Worm (Caenorhabditis elegans) whole organism, mixed stage, embryonic: ENCODE measurements around the gene asns-1.

ENCODE experiments used
- M03D4.4 ChIP-seq: sonication (generic microtip); optimal IDR thresholded peaks from 2 replicates; lab custom pipeline; 2017; ENCODE audit warnings: mild to moderate bottlenecking, missing genetic modification characterization, missing compliant biosample characterization
- bed-3 ChIP-seq: fragments of 200-800 bp; sonication (Bioruptor generic); optimal IDR thresholded peaks from 3 replicates; lab custom pipeline; 2018; ENCODE audit warnings: mild to moderate bottlenecking, missing genetic modification characterization, moderate library complexity, missing compliant biosample characterization
- blmp-1 ChIP-seq: fragments of 150-350 bp; optimal IDR thresholded peaks from 2 replicates; lab custom pipeline; 2014; ENCODE audit warnings: missing biosample characterization, missing genetic modification characterization
- ceh-39 ChIP-seq: fragments of 150-350 bp; optimal IDR thresholded peaks from 2 replicates; lab custom pipeline; 2014; ENCODE audit warnings: missing biosample characterization, missing genetic modification characterization
- ceh-43 ChIP-seq: fragments of 200-800 bp; sonication (Bioruptor generic); optimal IDR thresholded peaks from 2 replicates; lab custom pipeline; 2018; ENCODE audit warnings: mild to moderate bottlenecking, missing genetic modification characterization, moderate library complexity, missing compliant biosample characterization
- ceh-83 ChIP-seq: fragments of 200-800 bp; sonication (Bioruptor generic); optimal IDR thresholded peaks from 2 replicates; lab custom pipeline; 2018; ENCODE audit warnings: mild to moderate bottlenecking, missing genetic modification characterization, missing compliant biosample characterization
- ces-1 ChIP-seq: fragments of 150-350 bp; optimal IDR thresholded peaks from 2 replicates; lab custom pipeline; 2014; ENCODE audit warnings: missing biosample characterization, missing genetic modification reagents, missing genetic modification characterization
- cnd-1 ChIP-seq: fragments of 200-800 bp; sonication (Bioruptor generic); optimal IDR thresholded peaks from 2 replicates; lab custom pipeline; 2018; ENCODE audit warnings: mild to moderate bottlenecking, missing genetic modification characterization, missing compliant biosample characterization
- drap-1 ChIP-seq: fragments of 200-800 bp; sonication (Bioruptor generic); optimal IDR thresholded peaks from 3 replicates; lab custom pipeline; 2018; ENCODE audit warnings: mild to moderate bottlenecking, missing genetic modification characterization, missing compliant biosample characterization
- elt-1 ChIP-seq: sonication (generic microtip); optimal IDR thresholded peaks from 2 replicates; lab custom pipeline; 2017; ENCODE audit warnings: missing genetic modification characterization, mild to moderate bottlenecking, missing compliant biosample characterization, antibody characterized with exemption, moderate library complexity, borderline replicate concordance; ENCODE audit not compliant: insufficient read depth
- elt-3 ChIP-seq: fragments of 150-350 bp; optimal IDR thresholded peaks from 2 replicates; lab custom pipeline; 2014; ENCODE audit warnings: missing biosample characterization, missing genetic modification characterization
- flh-1 ChIP-seq: fragments of 200-800 bp; sonication (Bioruptor generic); optimal IDR thresholded peaks from 2 replicates; lab custom pipeline; 2018; ENCODE audit warnings: mild to moderate bottlenecking, missing genetic modification characterization, moderate library complexity, missing compliant biosample characterization
- ham-2 ChIP-seq: fragments of 200-800 bp; sonication (Bioruptor generic); optimal IDR thresholded peaks from 2 replicates; lab custom pipeline; 2018; ENCODE audit warnings: mild to moderate bottlenecking, missing genetic modification characterization, missing compliant biosample characterization
- hlh-1 ChIP-seq: fragments of 150-350 bp; optimal IDR thresholded peaks from 2 replicates; lab custom pipeline; 2014; ENCODE audit warnings: missing biosample characterization, missing genetic modification reagents, missing genetic modification characterization
- lin-13 ChIP-seq: fragments of 150-350 bp; optimal IDR thresholded peaks from 2 replicates; lab custom pipeline; 2014; ENCODE audit warnings: missing biosample characterization, missing genetic modification characterization
- lin-32 ChIP-seq: fragments of 200-800 bp; sonication (Bioruptor generic); optimal IDR thresholded peaks from 2 replicates; lab custom pipeline; 2018; ENCODE audit warnings: mild to moderate bottlenecking, missing genetic modification characterization, missing compliant biosample characterization
- lsy-2 ChIP-seq: fragments of 150-350 bp; optimal IDR thresholded peaks from 2 replicates; lab custom pipeline; 2014; ENCODE audit warnings: missing biosample characterization, missing genetic modification characterization
- mab-5 ChIP-seq: fragments of 150-350 bp; optimal IDR thresholded peaks from 2 replicates; lab custom pipeline; 2014; ENCODE audit warnings: missing biosample characterization, missing genetic modification characterization
- mep-1 ChIP-seq: fragments of 150-350 bp; optimal IDR thresholded peaks from 2 replicates; lab custom pipeline; 2017; ENCODE audit warnings: missing biosample characterization, missing genetic modification reagents, missing genetic modification characterization, inconsistent platforms
- mls-2 ChIP-seq: sonication (generic microtip); optimal IDR thresholded peaks from 2 replicates; lab custom pipeline; 2016; ENCODE audit warnings: mild to moderate bottlenecking, missing genetic modification characterization, moderate library complexity, missing compliant biosample characterization
- nhr-12 ChIP-seq: fragments of 150-350 bp; optimal IDR thresholded peaks from 2 replicates; lab custom pipeline; 2014; ENCODE audit warnings: missing biosample characterization, missing genetic modification characterization
- nhr-2 ChIP-seq: fragments of 150-350 bp; optimal IDR thresholded peaks from 2 replicates; lab custom pipeline; 2014; ENCODE audit warnings: missing biosample characterization, missing genetic modification characterization
- nhr-237 ChIP-seq: fragments of 150-350 bp; optimal IDR thresholded peaks from 2 replicates; lab custom pipeline; 2014; ENCODE audit warnings: missing biosample characterization, missing genetic modification characterization
- nhr-28 ChIP-seq: fragments of 150-350 bp; optimal IDR thresholded peaks from 2 replicates; lab custom pipeline; 2014; ENCODE audit warnings: missing biosample characterization, missing genetic modification characterization
- nhr-76 ChIP-seq: sonication (generic microtip); optimal IDR thresholded peaks from 2 replicates; lab custom pipeline; 2017; ENCODE audit warnings: missing biosample characterization, missing genetic modification characterization
- pha-4 ChIP-seq: fragments of 150-350 bp; optimal IDR thresholded peaks from 2 replicates; lab custom pipeline; 2018; ENCODE audit warnings: missing biosample characterization, missing genetic modification reagents, missing genetic modification characterization
- sem-2 ChIP-seq: fragments of 200-800 bp; sonication (Bioruptor generic); optimal IDR thresholded peaks from 2 replicates; lab custom pipeline; 2018; ENCODE audit warnings: mild to moderate bottlenecking, missing genetic modification characterization, missing compliant biosample characterization
- snpc-4 ChIP-seq: fragments of 150-350 bp; optimal IDR thresholded peaks from 2 replicates; lab custom pipeline; 2014; ENCODE audit warnings: missing biosample characterization, missing genetic modification characterization
- sptf-1 ChIP-seq: sonication (generic microtip); optimal IDR thresholded peaks from 2 replicates; lab custom pipeline; 2017; ENCODE audit warnings: mild to moderate bottlenecking, missing genetic modification characterization, moderate library complexity, missing compliant biosample characterization
- tbx-8 ChIP-seq: fragments of 200-800 bp; sonication (Bioruptor generic); optimal IDR thresholded peaks from 2 replicates; lab custom pipeline; 2018; ENCODE audit warnings: mild to moderate bottlenecking, missing genetic modification characterization, moderate library complexity, missing compliant biosample characterization
- unc-120 ChIP-seq: sonication (generic microtip); optimal IDR thresholded peaks from 2 replicates; lab custom pipeline; 2017; ENCODE audit warnings: missing genetic modification characterization, missing compliant biosample characterization; ENCODE audit not compliant: poor library complexity, severe bottlenecking
- unc-39 ChIP-seq: fragments of 150-350 bp; optimal IDR thresholded peaks from 2 replicates; lab custom pipeline; 2014; ENCODE audit warnings: missing biosample characterization, missing genetic modification characterization
- unc-62 ChIP-seq: fragments of 150-350 bp; optimal IDR thresholded peaks from 2 replicates; lab custom pipeline; 2014; ENCODE audit warnings: missing biosample characterization, missing genetic modification reagents, missing genetic modification characterization
- zip-8 ChIP-seq: fragments of 150-350 bp; optimal IDR thresholded peaks from 2 replicates; lab custom pipeline; 2014; ENCODE audit warnings: missing biosample characterization, missing genetic modification characterization
- ztf-11 ChIP-seq: fragments of 150-350 bp; optimal IDR thresholded peaks from 2 replicates; lab custom pipeline; 2014; ENCODE audit warnings: missing biosample characterization, missing genetic modification characterization

Gene asns-1

ce11 chrV:8586472-8586871, 40.5 kb downstream of the asns-1 start:
- TF ChIP-seq ceh-39 (tag; lab: Kevin White, UChicago) (no peak), zip-8 (tag; lab: Kevin White, UChicago) (no peak), blmp-1 (tag; lab: Kevin White, UChicago) (no peak), ceh-43 (GFP tag; lab: Kevin White, UChicago) (no peak), ces-1 (no peak), sem-2 (GFP tag; lab: Kevin White, UChicago) (no peak), lin-32 (GFP tag; lab: Kevin White, UChicago) (no peak), cnd-1 (tag; lab: Kevin White, UChicago) (no peak), hlh-1 (no peak), unc-62 (GFP tag; lab: Kevin White, UChicago) (no peak), M03D4.4 (tag; lab: Kevin White, UChicago) (no peak), ztf-11 (tag; lab: Kevin White, UChicago) (no peak), mep-1 (tag; lab: Kevin White, UChicago) (no peak), lsy-2 (tag; lab: Kevin White, UChicago) (no peak), nhr-2 (no peak), nhr-12 (tag; lab: Kevin White, UChicago) (no peak), ham-2 (no peak), mls-2 (tag; lab: Kevin White, UChicago) (no peak), bed-3 (GFP tag; lab: Kevin White, UChicago) (no peak)

- TF ChIP-seq nhr-2 (no peak), ces-1 (no peak), elt-3 (tag; lab: Kevin White, UChicago) (peak; percentile 51), mep-1 (tag; lab: Kevin White, UChicago) (no peak)
- TF ChIP-seq, all 35 proteins: peak for 1
Measured at ce11 chrV:8586920-8587319, 40.9 kb downstream of the asns-1 start.

- TF ChIP-seq mls-2 (tag; lab: Kevin White, UChicago) (no peak), unc-120 (tag; lab: Kevin White, UChicago) (no peak), lsy-2 (tag; lab: Kevin White, UChicago) (no peak), nhr-12 (tag; lab: Kevin White, UChicago) (no peak)
- TF ChIP-seq, all 35 proteins: peak for 0
Measured at ce11 chrV:8588079-8588478, 42.1 kb downstream of the asns-1 start, which contains the start of gene C10B5.3. TSS of gene C10B5.3 (minus strand) at chrV:8588179.

ce11 chrV:8592691-8593307, 46.8 kb downstream of the asns-1 start:
- TF ChIP-seq snpc-4 (tag; lab: Kevin White, UChicago) = no peak
- no peak for TF ChIP-seq lin-32 (GFP tag; lab: Kevin White, UChicago)
- TF ChIP-seq ces-1 = peak; percentile 86
- no peak for TF ChIP-seq zip-8 (tag; lab: Kevin White, UChicago)
- TF ChIP-seq unc-62 (GFP tag; lab: Kevin White, UChicago) = peak; percentile 59

- peak; percentile 95 for TF ChIP-seq ces-1
- TF ChIP-seq ceh-43 (GFP tag; lab: Kevin White, UChicago) = no peak
- TF ChIP-seq ceh-39 (tag; lab: Kevin White, UChicago) = no peak
- no peak for TF ChIP-seq mep-1 (tag; lab: Kevin White, UChicago)
- no peak for TF ChIP-seq snpc-4 (tag; lab: Kevin White, UChicago)
- TF ChIP-seq flh-1 = no peak
- no peak for TF ChIP-seq mls-2 (tag; lab: Kevin White, UChicago)
- no peak for TF ChIP-seq lin-32 (GFP tag; lab: Kevin White, UChicago)
- peak; percentile 10 for TF ChIP-seq cnd-1 (tag; lab: Kevin White, UChicago)
- no peak for TF ChIP-seq sptf-1
- peak; percentile 11 for TF ChIP-seq nhr-2
- TF ChIP-seq M03D4.4 (tag; lab: Kevin White, UChicago) = no peak
- peak; percentile 20 for TF ChIP-seq unc-120 (tag; lab: Kevin White, UChicago)
- no peak for TF ChIP-seq sem-2 (GFP tag; lab: Kevin White, UChicago)
- no peak for TF ChIP-seq elt-3 (tag; lab: Kevin White, UChicago)
- peak; percentile 94 for TF ChIP-seq hlh-1
- TF ChIP-seq unc-62 (GFP tag; lab: Kevin White, UChicago) = peak; percentile 11
- TF ChIP-seq ham-2 = no peak
- TF ChIP-seq ztf-11 (tag; lab: Kevin White, UChicago) = no peak
- no peak for TF ChIP-seq nhr-12 (tag; lab: Kevin White, UChicago)
- TF ChIP-seq lin-13 (tag; lab: Kevin White, UChicago) = no peak
- TF ChIP-seq nhr-28 (tag; lab: Kevin White, UChicago) = no peak
- no peak for TF ChIP-seq bed-3 (GFP tag; lab: Kevin White, UChicago)
- no peak for TF ChIP-seq drap-1 (GFP tag; lab: Kevin White, UChicago)
- TF ChIP-seq zip-8 (tag; lab: Kevin White, UChicago) = no peak
- TF ChIP-seq blmp-1 (tag; lab: Kevin White, UChicago) = no peak
- no peak for TF ChIP-seq unc-39 (tag; lab: Kevin White, UChicago)
- no peak for TF ChIP-seq ceh-83 (GFP tag; lab: Kevin White, UChicago)
- TF ChIP-seq tbx-8 (GFP tag; lab: Kevin White, UChicago) = no peak
- TF ChIP-seq lsy-2 (tag; lab: Kevin White, UChicago) = no peak
- TF ChIP-seq nhr-76 (tag; lab: Kevin White, UChicago) = no peak
- no peak for TF ChIP-seq pha-4
- no peak for TF ChIP-seq mab-5
- no peak for TF ChIP-seq nhr-237 (tag; lab: Kevin White, UChicago)
- no peak for TF ChIP-seq elt-1 (tag; lab: Kevin White, UChicago)
Measured at ce11 chrV:8594105-8594964, 48.4 kb downstream of the asns-1 start, which contains the start of gene tag-196. TSS of gene tag-196 (plus strand) at chrV:8594914.
